Fruit fly (Drosophila melanogaster): ENCODE data around the gene betaGlu.

dm6 chr3R:31736776-31737175 lies 34.9 kb downstream of the betaGlu start, which contains the start of the genes CstF50 and CG11563:
- TF ChIP-seq CG6792 (GFP tag; optimal IDR thresholded peaks at IDR 0.05), result no peak
- TF ChIP-seq pdm3 (GFP tag; optimal IDR thresholded peaks at IDR 0.05), result no peak
- no peak for TF ChIP-seq Lpt (GFP tag; optimal IDR thresholded peaks at IDR 0.05)
- no peak for TF ChIP-seq topi (GFP tag; optimal IDR thresholded peaks at IDR 0.05)
- TF ChIP-seq CG11902 (GFP tag; optimal IDR thresholded peaks at IDR 0.05), result no peak
- no peak for TF ChIP-seq cyc (GFP tag; optimal IDR thresholded peaks at IDR 0.05)
- no peak for TF ChIP-seq ss (GFP tag; optimal IDR thresholded peaks at IDR 0.05)
- no peak for TF ChIP-seq CG32006 (GFP tag; optimal IDR thresholded peaks at IDR 0.05)
- no peak for TF ChIP-seq CG3032 (tag; optimal IDR thresholded peaks at IDR 0.05)
- TF ChIP-seq CG4318 (GFP tag; optimal IDR thresholded peaks at IDR 0.05), result no peak
- no peak for TF ChIP-seq acj6 (GFP tag; optimal IDR thresholded peaks at IDR 0.05)
- no peak for TF ChIP-seq OdsH (GFP tag; optimal IDR thresholded peaks at IDR 0.05)
- TF ChIP-seq salr (GFP tag; optimal IDR thresholded peaks at IDR 0.05), result no peak
- no peak for TF ChIP-seq CG10631 (GFP tag; optimal IDR thresholded peaks at IDR 0.05)

Measured in whole organism, prepupa.